Fruit fly (Drosophila melanogaster) whole organism, embryonic: Measurements from ENCODE around the gene CG9903.

ENCODE experiments used
- Asciz ChIP-seq: fragments of 200-800 bp; sonication (Bioruptor generic); optimal IDR thresholded peaks from 2 replicates; lab custom pipeline; 2017; ENCODE audit warnings: missing biosample characterization, mild to moderate bottlenecking, missing genetic modification characterization, missing genetic modification reagents
- Atf3 ChIP-seq: fragments of 200-800 bp; sonication (Bioruptor generic); optimal IDR thresholded peaks from 3 replicates; lab custom pipeline; 2016; ENCODE audit warnings: missing biosample characterization, missing genetic modification characterization
- Awh ChIP-seq: fragments of 200-800 bp; sonication (Bioruptor generic); IDR thresholded peaks from 2 replicates; pipeline ENCODE4, ENCODE4 v1.3.6; 2022; ENCODE audit warnings: missing biosample characterization, missing genetic modification characterization
- BEAF-32 ChIP-seq: fragments of 200-800 bp; sonication (Bioruptor generic); optimal IDR thresholded peaks from 3 replicates; lab custom pipeline; 2017; ENCODE audit warnings: missing biosample characterization, missing genetic modification characterization, mild to moderate bottlenecking, moderate library complexity, missing genetic modification reagents
- CG11456 ChIP-seq: fragments of 200-800 bp; sonication (Bioruptor generic); IDR thresholded peaks from 3 replicates; pipeline ENCODE4 v1.3.6; 2022; ENCODE audit warnings: missing biosample characterization, missing genetic modification characterization
- CG13894 ChIP-seq: fragments of 200-800 bp; sonication (Bioruptor generic); optimal IDR thresholded peaks from 3 replicates; lab custom pipeline; 2018; ENCODE audit warnings: missing biosample characterization, mild to moderate bottlenecking, missing genetic modification characterization, moderate library complexity
- CG14860 ChIP-seq: fragments of 200-800 bp; sonication (Bioruptor generic); IDR thresholded peaks from 3 replicates; pipeline ENCODE4 v1.3.6; 2022; ENCODE audit warnings: missing biosample characterization, missing genetic modification characterization; ENCODE audit not compliant: partially characterized antibody
- CG15011 ChIP-seq: fragments of 200-800 bp; sonication (Bioruptor generic); optimal IDR thresholded peaks from 3 replicates; lab custom pipeline; 2018; ENCODE audit warnings: missing biosample characterization, mild to moderate bottlenecking, missing genetic modification characterization
- CG30020 ChIP-seq: fragments of 200-800 bp; optimal IDR thresholded peaks from 2 replicates; lab custom pipeline; 2019; ENCODE audit warnings: missing biosample characterization, mild to moderate bottlenecking, missing genetic modification characterization, moderate library complexity
- CG32767 ChIP-seq: fragments of 200-800 bp; sonication (Bioruptor generic); IDR thresholded peaks from 2 replicates; pipeline ENCODE4 v1.3.6; 2022; ENCODE audit warnings: missing biosample characterization, missing genetic modification characterization
- CG3407 ChIP-seq: fragments of 200-800 bp; sonication (Bioruptor generic); optimal IDR thresholded peaks from 2 replicates; lab custom pipeline; 2018; ENCODE audit warnings: missing biosample characterization, mild to moderate bottlenecking, missing genetic modification characterization
- CG3838 ChIP-seq: fragments of 200-800 bp; sonication (Bioruptor generic); optimal IDR thresholded peaks from 3 replicates; lab custom pipeline; 2016; ENCODE audit warnings: missing biosample characterization, missing genetic modification characterization
- CG5245 ChIP-seq: fragments of 200-800 bp; sonication (Bioruptor generic); optimal IDR thresholded peaks from 3 replicates; lab custom pipeline; 2016; ENCODE audit warnings: missing biosample characterization, missing genetic modification characterization
- CG6175 ChIP-seq: fragments of 200-800 bp; sonication (Bioruptor generic); IDR thresholded peaks from 3 replicates; pipeline ENCODE4 v1.3.6; 2022; ENCODE audit warnings: missing biosample characterization, missing genetic modification characterization
- CG6272 ChIP-seq: fragments of 200-800 bp; sonication (Bioruptor generic); IDR thresholded peaks from 2 replicates; pipeline ENCODE4 v1.3.6; 2022; ENCODE audit warnings: missing biosample characterization, missing genetic modification characterization
- CG6791 ChIP-seq: fragments of 200-800 bp; sonication (Bioruptor generic); IDR thresholded peaks from 3 replicates; pipeline ENCODE4 v1.3.6; 2022; ENCODE audit warnings: missing biosample characterization, missing genetic modification characterization; ENCODE audit not compliant: partially characterized antibody
- CG9437 ChIP-seq: fragments of 200-800 bp; sonication (Bioruptor generic); optimal IDR thresholded peaks from 2 replicates; lab custom pipeline; 2018; ENCODE audit warnings: missing biosample characterization, mild to moderate bottlenecking, missing genetic modification characterization
- Camta ChIP-seq: fragments of 200-800 bp; sonication (Bioruptor generic); optimal IDR thresholded peaks from 2 replicates; lab custom pipeline; 2016; ENCODE audit warnings: missing biosample characterization, missing genetic modification characterization
- CrebB ChIP-seq: fragments of 200-800 bp; sonication (Bioruptor generic); optimal IDR thresholded peaks from 3 replicates; lab custom pipeline; 2018; ENCODE audit warnings: missing biosample characterization, mild to moderate bottlenecking, missing genetic modification characterization
- Dad ChIP-seq: fragments of 200-800 bp; sonication (Bioruptor generic); optimal IDR thresholded peaks from 3 replicates; lab custom pipeline; 2016; ENCODE audit warnings: missing biosample characterization, missing genetic modification characterization
- E2f2 ChIP-seq: fragments of 200-800 bp; sonication (Bioruptor generic); IDR thresholded peaks from 2 replicates; pipeline ENCODE4 v1.3.6; 2022; ENCODE audit warnings: missing biosample characterization, missing genetic modification characterization
- Elba2 ChIP-seq: fragments of 200-800 bp; sonication (Bioruptor generic); optimal IDR thresholded peaks from 3 replicates; lab custom pipeline; 2016; ENCODE audit warnings: missing biosample characterization, missing genetic modification characterization
- Fer3 ChIP-seq: fragments of 200-800 bp; sonication (Bioruptor generic); optimal IDR thresholded peaks from 2 replicates; lab custom pipeline; 2018; ENCODE audit warnings: missing biosample characterization, mild to moderate bottlenecking, missing genetic modification characterization, moderate library complexity
- HLH3B ChIP-seq: fragments of 200-800 bp; sonication (Bioruptor generic); IDR thresholded peaks from 2 replicates; pipeline ENCODE4 v1.3.6; 2022; ENCODE audit warnings: missing biosample characterization, missing genetic modification characterization
- Hr39 ChIP-seq: fragments of >200 bp; optimal IDR thresholded peaks from 2 replicates; lab custom pipeline; 2017
- Meics ChIP-seq: fragments of 200-800 bp; sonication (Bioruptor generic); optimal IDR thresholded peaks from 2 replicates; lab custom pipeline; 2017; ENCODE audit warnings: missing biosample characterization, mild to moderate bottlenecking, missing genetic modification characterization
- Nf-YC ChIP-seq: fragments of 200-800 bp; optimal IDR thresholded peaks from 3 replicates; lab custom pipeline; 2019; ENCODE audit warnings: missing biosample characterization, mild to moderate bottlenecking, missing genetic modification characterization, moderate library complexity
- NfI ChIP-seq: fragments of 200-800 bp; sonication (Bioruptor generic); optimal IDR thresholded peaks from 3 replicates; lab custom pipeline; 2018; ENCODE audit warnings: missing biosample characterization, mild to moderate bottlenecking, missing genetic modification characterization, moderate library complexity
- Optix ChIP-seq: fragments of 200-800 bp; sonication (Bioruptor generic); IDR thresholded peaks from 3 replicates; pipeline ENCODE4 v1.3.6; 2022; ENCODE audit warnings: missing biosample characterization, missing genetic modification characterization
- Pdp1 ChIP-seq, 2 experiments: fragments of 200-800 bp; sonication (Bioruptor generic); optimal IDR thresholded peaks; 3 replicates each; lab custom pipeline; 2016; ENCODE audit warnings: missing biosample characterization in 2 of 2, missing genetic modification characterization in 2 of 2, mild to moderate bottlenecking in 1 of 2, moderate library complexity in 1 of 2
- Rfx ChIP-seq: fragments of 200-800 bp; sonication (Bioruptor generic); IDR thresholded peaks from 2 replicates; pipeline ENCODE4 v1.3.6; 2022; ENCODE audit warnings: missing biosample characterization, missing genetic modification characterization
- Stat92E ChIP-seq, 3 experiments: fragments of >200 bp in 2 of 3; fragments of 200-800 bp in 1 of 3; sonication (Bioruptor generic) in 1 of 3; optimal IDR thresholded peaks; 2 replicates each; lab custom pipeline; 2017 to 2019; ENCODE audit warnings: missing biosample characterization in 3 of 3, missing genetic modification characterization in 3 of 3, mild to moderate bottlenecking in 1 of 3, moderate library complexity in 1 of 3
- Taf1 ChIP-seq: fragments of 200-800 bp; sonication (Bioruptor generic); IDR thresholded peaks from 2 replicates; pipeline ENCODE4 v1.3.6; 2022; ENCODE audit warnings: missing biosample characterization, missing genetic modification characterization
- Xbp1 ChIP-seq: fragments of 200-800 bp; sonication (Bioruptor generic); optimal IDR thresholded peaks from 3 replicates; lab custom pipeline; 2016; ENCODE audit warnings: missing biosample characterization, mild to moderate bottlenecking, missing genetic modification characterization
- ash1 ChIP-seq: fragments of 200-800 bp; sonication (Bioruptor generic); optimal IDR thresholded peaks from 2 replicates; lab custom pipeline; 2018; ENCODE audit warnings: missing biosample characterization, mild to moderate bottlenecking, missing genetic modification characterization
- caup ChIP-seq: fragments of 200-800 bp; sonication (Bioruptor generic); optimal IDR thresholded peaks from 3 replicates; lab custom pipeline; 2017; ENCODE audit warnings: missing biosample characterization, mild to moderate bottlenecking, missing genetic modification characterization, moderate library complexity; ENCODE audit not compliant: severe bottlenecking
- cwo ChIP-seq: fragments of 200-800 bp; sonication (Bioruptor generic); optimal IDR thresholded peaks from 3 replicates; lab custom pipeline; 2017; ENCODE audit warnings: missing biosample characterization, missing genetic modification characterization, mild to moderate bottlenecking, moderate library complexity, missing genetic modification reagents
- dan ChIP-seq: fragments of 200-800 bp; sonication (Bioruptor generic); IDR thresholded peaks from 2 replicates; pipeline ENCODE4 v1.3.6; 2022; ENCODE audit warnings: missing biosample characterization, missing genetic modification characterization
- dimm ChIP-seq: fragments of 200-800 bp; sonication (Bioruptor generic); IDR thresholded peaks from 2 replicates; pipeline ENCODE4 v1.3.6; 2022; ENCODE audit warnings: missing biosample characterization, missing genetic modification characterization
- esg ChIP-seq: fragments of 200-800 bp; sonication (Bioruptor generic); conservative IDR thresholded peaks from 2 replicates; pipeline ENCODE4 v1.3.6; 2022; ENCODE audit warnings: missing biosample characterization, missing genetic modification characterization
- fd64A ChIP-seq: fragments of 200-800 bp; sonication (Bioruptor generic); optimal IDR thresholded peaks from 3 replicates; lab custom pipeline; 2018; ENCODE audit warnings: missing biosample characterization, mild to moderate bottlenecking, missing genetic modification characterization
- hth ChIP-seq: fragments of >200 bp; optimal IDR thresholded peaks from 2 replicates; lab custom pipeline; 2017; ENCODE audit warnings: inconsistent platforms
- lilli ChIP-seq: fragments of 200-800 bp; sonication (Bioruptor generic); optimal IDR thresholded peaks from 3 replicates; lab custom pipeline; 2016; ENCODE audit warnings: missing biosample characterization, missing genetic modification characterization
- nom ChIP-seq: fragments of 200-800 bp; sonication (Bioruptor generic); optimal IDR thresholded peaks from 2 replicates; lab custom pipeline; 2017; ENCODE audit warnings: missing biosample characterization, missing genetic modification characterization, mild to moderate bottlenecking, moderate library complexity, missing genetic modification reagents
- onecut ChIP-seq: fragments of 200-800 bp; sonication (Bioruptor generic); IDR thresholded peaks from 2 replicates; pipeline ENCODE4 v1.3.6; 2022; ENCODE audit warnings: missing biosample characterization, missing genetic modification characterization
- pb ChIP-seq: fragments of 200-800 bp; sonication (Bioruptor generic); optimal IDR thresholded peaks from 3 replicates; lab custom pipeline; 2016; ENCODE audit warnings: missing biosample characterization, missing genetic modification characterization
- pho ChIP-seq: fragments of 200-800 bp; sonication (Bioruptor generic); optimal IDR thresholded peaks from 2 replicates; lab custom pipeline; 2016; ENCODE audit warnings: missing biosample characterization, missing genetic modification characterization
- row ChIP-seq: fragments of 200-800 bp; sonication (Bioruptor generic); IDR thresholded peaks from 3 replicates; pipeline ENCODE4 v1.3.6; 2022; ENCODE audit warnings: missing biosample characterization, missing genetic modification characterization
- seq ChIP-seq: fragments of 200-800 bp; sonication (Bioruptor generic); IDR thresholded peaks from 2 replicates; pipeline ENCODE4 v1.3.6; 2022; ENCODE audit warnings: missing biosample characterization, missing genetic modification characterization
- stc ChIP-seq: fragments of 200-800 bp; sonication (Bioruptor generic); IDR thresholded peaks from 2 replicates; pipeline ENCODE4 v1.3.6; 2022; ENCODE audit warnings: missing biosample characterization, missing genetic modification characterization
- tup ChIP-seq: fragments of 200-800 bp; sonication (Bioruptor generic); optimal IDR thresholded peaks from 2 replicates; lab custom pipeline; 2016; ENCODE audit warnings: missing biosample characterization, mild to moderate bottlenecking, missing genetic modification characterization, moderate library complexity
- wek ChIP-seq: fragments of 200-800 bp; sonication (Bioruptor generic); optimal IDR thresholded peaks from 3 replicates; lab custom pipeline; 2018; ENCODE audit warnings: missing biosample characterization, mild to moderate bottlenecking, missing genetic modification characterization, moderate library complexity

The CG9903 gene

dm6 chrX:16552567-16552966 is 11.9 kb upstream of the CG9903 start (continued):
- TF ChIP-seq Stat92E (GFP tag; optimal IDR thresholded peaks at IDR 0.05; lab: Kevin White, UChicago) = peak in 1 of 3 experiments; percentile 34
- TF ChIP-seq CG32767 = peak; percentile 52; the same call in 1 of the 2 replicates
- TF ChIP-seq Nf-YC (tag; lab: Kevin White, UChicago) = peak; percentile 54
- TF ChIP-seq Optix = no peak; the same call in none of the 3 replicates
- peak; percentile 60 for TF ChIP-seq CG15011 (GFP tag; lab: Kevin White, UChicago)
- peak; percentile 80 for TF ChIP-seq lilli (GFP tag; lab: Kevin White, UChicago)
- TF ChIP-seq Awh (GFP tag; lab: Robert Waterston, UW) = 0 out of 2 replicates have a peak, but pooled peaks have one; percentile 40
- TF ChIP-seq CG13894 (tag; lab: Kevin White, UChicago) = peak; percentile 25
- peak; percentile 81 for TF ChIP-seq Asciz
- TF ChIP-seq Camta (GFP tag; lab: Kevin White, UChicago) = peak; percentile 42
- TF ChIP-seq fd64A (GFP tag; lab: Kevin White, UChicago) = no peak
- no peak for TF ChIP-seq dan
- TF ChIP-seq CG11456 (GFP tag; lab: Robert Waterston, UW) = no peak; the same call in 1 of the 3 replicates
- no peak for TF ChIP-seq Elba2 (GFP tag; lab: Kevin White, UChicago)
- peak; percentile 55 for TF ChIP-seq wek (GFP tag; lab: Kevin White, UChicago)
- TF ChIP-seq E2f2 (GFP tag; lab: Robert Waterston, UW) = peak; percentile 55
- TF ChIP-seq Rfx = peak; percentile 84
- no peak for TF ChIP-seq hth
- peak; percentile 72 for TF ChIP-seq stc
- peak; percentile 2 for TF ChIP-seq ash1
- no peak for TF ChIP-seq nom (GFP tag; lab: Kevin White, UChicago)
- peak; percentile 81 for TF ChIP-seq Xbp1 (GFP tag; lab: Kevin White, UChicago)
- TF ChIP-seq caup (GFP tag; lab: Kevin White, UChicago) = peak; percentile 86
- peak; percentile 17 for TF ChIP-seq tup (GFP tag; lab: Kevin White, UChicago)
- peak; percentile 73 for TF ChIP-seq esg (GFP tag; lab: Robert Waterston, UW)
- peak; percentile 84 for TF ChIP-seq NfI (GFP tag; lab: Kevin White, UChicago)
- peak; percentile 36 for TF ChIP-seq pho
- no peak for TF ChIP-seq CG6272 (GFP tag; lab: Robert Waterston, UW)
- peak; percentile 77 for TF ChIP-seq cwo (GFP tag; lab: Kevin White, UChicago)
- no peak for TF ChIP-seq CG6791 (GFP tag; lab: Robert Waterston, UW)
- peak; percentile 42 for TF ChIP-seq CG3838 (GFP tag; lab: Kevin White, UChicago)
- no peak for TF ChIP-seq Hr39 (lab: Kevin White, UChicago)
- TF ChIP-seq CG3407 = peak; percentile 60
- TF ChIP-seq Pdp1 (GFP tag; optimal IDR thresholded peaks at IDR 0.05; lab: Kevin White, UChicago) = peak in 1 of 2 experiments; percentile 50

dm6 chrX:16547390-16547789 is 6.7 kb upstream of the CG9903 start, which contains the start of gene CG9902:
CG9902 (minus strand) TSS chrX:16547520.
- peak; percentile 21; the same call in 1 of the 3 replicates for TF ChIP-seq row (GFP tag; lab: Robert Waterston, UW)
- TF ChIP-seq Taf1 (GFP tag; lab: Robert Waterston, UW) = no peak
- TF ChIP-seq pb (GFP tag; lab: Kevin White, UChicago) = no peak
- no peak for TF ChIP-seq HLH3B (GFP tag; lab: Robert Waterston, UW)
- TF ChIP-seq dimm (GFP tag; lab: Robert Waterston, UW) = no peak
- no peak for TF ChIP-seq CG6175 (GFP tag; lab: Robert Waterston, UW)
- TF ChIP-seq onecut (GFP tag; lab: Robert Waterston, UW) = peak; percentile 28; the same call in 1 of the 2 replicates
- peak; percentile 45; the same call in 1 of the 3 replicates for TF ChIP-seq CG14860 (GFP tag; lab: Robert Waterston, UW)
- TF ChIP-seq CrebB (tag; lab: Kevin White, UChicago) = no peak
- no peak for TF ChIP-seq CG9437 (GFP tag; lab: Kevin White, UChicago)
- peak; percentile 36 for TF ChIP-seq Dad (GFP tag; lab: Kevin White, UChicago)
- no peak for TF ChIP-seq CG11456 (GFP tag; lab: Robert Waterston, UW)
- TF ChIP-seq Atf3 = no peak
- TF ChIP-seq CG30020 (tag; lab: Kevin White, UChicago) = peak; percentile 1
- no peak for TF ChIP-seq fd64A (GFP tag; lab: Kevin White, UChicago)
- TF ChIP-seq Fer3 = no peak
- TF ChIP-seq BEAF-32 (GFP tag; lab: Kevin White, UChicago) = peak; percentile 88
- no peak for TF ChIP-seq seq (GFP tag; lab: Robert Waterston, UW)
- no peak for TF ChIP-seq Meics (GFP tag; lab: Kevin White, UChicago)
- no peak for TF ChIP-seq CG5245 (GFP tag; lab: Kevin White, UChicago)
